Worm (Caenorhabditis elegans): Measurements from ENCODE around the gene clec-234.

DNA sequence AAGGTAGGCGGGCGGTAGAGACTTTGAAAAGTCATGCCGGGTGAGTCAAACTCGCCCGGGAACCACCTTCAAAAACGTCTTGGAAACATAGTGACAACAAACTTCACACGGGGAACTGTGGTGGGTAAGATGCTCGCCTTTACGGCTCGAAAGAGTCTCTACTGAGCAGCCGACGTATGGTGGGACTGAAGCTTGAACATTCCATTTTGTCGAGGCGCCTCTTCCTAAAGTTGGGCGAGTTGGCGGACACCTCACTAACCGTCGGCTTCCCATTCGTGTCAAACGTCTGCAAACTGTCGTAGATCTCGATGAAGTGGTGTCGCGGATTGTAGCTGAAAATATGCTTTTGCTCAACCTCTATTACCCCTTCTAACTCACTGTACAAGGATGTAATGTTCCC, 50.4 kb downstream of the clec-234 start:
- TF ChIP-seq nhr-28 (tag; optimal IDR thresholded peaks at IDR 0.05), result no peak
- TF ChIP-seq nhr-77 (tag; optimal IDR thresholded peaks at IDR 0.05), result no peak
